Fruit fly (Drosophila melanogaster): ENCODE results near the gene alpha-Man-Ib.

Gene alpha-Man-Ib

DNA sequence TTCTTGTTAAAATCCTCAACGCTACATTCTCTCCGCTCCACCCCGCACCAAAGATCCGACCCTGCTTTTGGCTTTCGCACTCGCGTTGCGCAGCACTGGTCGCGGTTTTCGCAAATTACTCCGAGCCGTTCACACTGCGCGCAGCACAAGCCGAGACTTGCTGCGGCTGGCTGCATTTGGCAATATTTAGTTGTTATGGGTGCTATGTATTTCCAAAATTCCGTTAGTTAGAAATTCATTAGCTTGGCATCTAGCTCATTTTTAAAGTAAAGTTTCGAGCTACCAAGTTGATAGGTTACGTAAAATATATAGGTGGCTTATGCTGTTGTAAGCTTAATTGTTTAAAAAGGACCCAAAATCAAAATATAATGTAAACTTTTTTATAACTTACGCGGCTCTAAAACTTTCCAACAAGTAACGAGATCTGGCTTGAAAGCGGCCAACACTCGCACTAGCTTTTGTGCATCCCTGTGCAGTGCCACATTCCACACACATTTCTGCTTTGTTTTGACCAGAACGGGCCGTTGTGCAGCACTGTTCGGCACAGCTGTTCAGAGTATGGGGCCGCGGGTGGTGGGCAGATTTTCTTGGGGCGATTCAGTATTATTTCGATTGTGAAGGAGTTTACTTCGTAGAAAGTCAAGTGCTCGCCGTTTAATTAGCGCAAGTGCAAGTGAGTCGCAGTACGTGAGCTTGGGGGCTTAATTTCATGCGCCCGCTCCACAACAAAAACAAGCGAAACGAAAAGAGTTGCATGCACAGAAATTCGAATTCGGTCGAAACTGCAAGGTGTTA lies 10.4 kb upstream of the alpha-Man-Ib start, which contains the start of the genes yem and Ctl2 (continued):
- TF ChIP-seq esg (GFP tag; conservative IDR thresholded peaks at IDR 0.05): no peak; the same call in 1 of the 2 replicates
- TF ChIP-seq CG8388 (GFP tag; optimal IDR thresholded peaks at IDR 0.05): peak; percentile 41
- peak; percentile 34; the same call in 1 of the 2 replicates for TF ChIP-seq Bgb (GFP tag; IDR thresholded peaks at IDR 0.05; ENCODE audit: partially characterized antibody)
- TF ChIP-seq CG9727 (GFP tag; optimal IDR thresholded peaks at IDR 0.05): peak; percentile 73
- peak; percentile 79 for TF ChIP-seq CG12659 (GFP tag; optimal IDR thresholded peaks at IDR 0.05)
- peak; percentile 5 for TF ChIP-seq scrt (GFP tag; optimal IDR thresholded peaks at IDR 0.05)
- TF ChIP-seq CG17328 (GFP tag; IDR thresholded peaks at IDR 0.05): peak; percentile 18
- no peak for TF ChIP-seq hbn (GFP tag; IDR thresholded peaks at IDR 0.05; ENCODE audit: partially characterized antibody)
- peak; percentile 61 for TF ChIP-seq CG1647 (GFP tag; optimal IDR thresholded peaks at IDR 0.05)
- no peak for TF ChIP-seq usp (GFP tag; optimal IDR thresholded peaks at IDR 0.05)
- peak; percentile 51 for TF ChIP-seq stwl (tag; optimal IDR thresholded peaks at IDR 0.05)
- TF ChIP-seq Dll (GFP tag; IDR thresholded peaks at IDR 0.05; ENCODE audit: partially characterized antibody): no peak
- TF ChIP-seq crp (GFP tag; optimal IDR thresholded peaks at IDR 0.05): peak; percentile 78 to 97
- TF ChIP-seq Elba2 (GFP tag; optimal IDR thresholded peaks at IDR 0.05): peak; percentile 67
- TF ChIP-seq tup (GFP tag; optimal IDR thresholded peaks at IDR 0.05): peak; percentile 31
- peak; percentile 14; the same call in 1 of the 2 replicates for TF ChIP-seq CG13287 (GFP tag; IDR thresholded peaks at IDR 0.05; ENCODE audit: partially characterized antibody)
- no peak for TF ChIP-seq nerfin-2 (GFP tag; IDR thresholded peaks at IDR 0.05; ENCODE audit: partially characterized antibody)
- TF ChIP-seq zen2 (GFP tag; IDR thresholded peaks at IDR 0.05; ENCODE audit: partially characterized antibody): no peak
- TF ChIP-seq CG2120 (GFP tag; optimal IDR thresholded peaks at IDR 0.05): peak; percentile 92
- TF ChIP-seq bbx (GFP tag; IDR thresholded peaks at IDR 0.05; ENCODE audit: partially characterized antibody): peak; percentile 65
- peak; percentile 79 for TF ChIP-seq ssp (GFP tag; IDR thresholded peaks at IDR 0.05)
- peak; percentile 26 for TF ChIP-seq CG17385 (GFP tag; optimal IDR thresholded peaks at IDR 0.05)
- TF ChIP-seq CG16863 (GFP tag; optimal IDR thresholded peaks at IDR 0.05): peak; percentile 82
- TF ChIP-seq CG13775 (GFP tag; optimal IDR thresholded peaks at IDR 0.05): peak; percentile 80
- TF ChIP-seq sqz (GFP tag; optimal IDR thresholded peaks at IDR 0.05): no peak
- TF ChIP-seq CG33557 (GFP tag; optimal IDR thresholded peaks at IDR 0.05): no peak
- TF ChIP-seq CG1832 (GFP tag; optimal IDR thresholded peaks at IDR 0.05): no peak
- peak; percentile 86 for TF ChIP-seq Dad (GFP tag; optimal IDR thresholded peaks at IDR 0.05)
- TF ChIP-seq CG16779 (GFP tag; IDR thresholded peaks at IDR 0.05): peak; percentile 36; the same call in 1 of the 2 replicates
- TF ChIP-seq CG4820 (GFP tag; optimal IDR thresholded peaks at IDR 0.05): peak; percentile 64
- peak; percentile 80 for TF ChIP-seq CG12744 (GFP tag; optimal IDR thresholded peaks at IDR 0.05)
- TF ChIP-seq org-1 (GFP tag; optimal IDR thresholded peaks at IDR 0.05): no peak
- TF ChIP-seq pan (optimal IDR thresholded peaks at IDR 0.05): no peak
- TF ChIP-seq pan (GFP tag; optimal IDR thresholded peaks at IDR 0.05 in 1 of 2, IDR thresholded peaks at IDR 0.05 in 1 of 2): peak in 1 of 2 experiments; percentile 9
- peak; percentile 72; the same call in 3 of the 4 replicates for TF ChIP-seq Gug (GFP tag; IDR thresholded peaks at IDR 0.05)
- no peak for TF ChIP-seq TFAM (GFP tag; optimal IDR thresholded peaks at IDR 0.05)
- peak; percentile 25 for TF ChIP-seq MTF-1 (GFP tag; optimal IDR thresholded peaks at IDR 0.05; ENCODE audit: borderline replicate concordance)
- peak; percentile 51 for TF ChIP-seq Oli (tag; optimal IDR thresholded peaks at IDR 0.05)
- TF ChIP-seq al (GFP tag; IDR thresholded peaks at IDR 0.05): peak; percentile 48
- TF ChIP-seq slou (GFP tag; optimal IDR thresholded peaks at IDR 0.05): peak; percentile 59
- TF ChIP-seq CG4404 (GFP tag; IDR thresholded peaks at IDR 0.05): peak; percentile 65
- peak; percentile 68 for TF ChIP-seq CG3847 (GFP tag; IDR thresholded peaks at IDR 0.05)
- peak; percentile 86 for TF ChIP-seq Dip3 (GFP tag; optimal IDR thresholded peaks at IDR 0.05)
- TF ChIP-seq unc-4 (GFP tag; IDR thresholded peaks at IDR 0.05; ENCODE audit: partially characterized antibody): no peak
- peak; percentile 86 for TF ChIP-seq tx (GFP tag; optimal IDR thresholded peaks at IDR 0.05)
- TF ChIP-seq ems (GFP tag; optimal IDR thresholded peaks at IDR 0.05): peak; percentile 72
- peak; percentile 51 for TF ChIP-seq CG4854 (GFP tag; optimal IDR thresholded peaks at IDR 0.05)
- no peak for TF ChIP-seq gsb (GFP tag; IDR thresholded peaks at IDR 0.05)
